Worm (Caenorhabditis elegans) whole organism, L4 larva: ENCODE data around the gene set-6.

Source experiments
- T20F7.1 ChIP-seq: fragments of 200-800 bp; sonication (Bioruptor generic); optimal IDR thresholded peaks from 2 replicates; lab custom pipeline; 2018; ENCODE audit warnings: mild to moderate bottlenecking, missing genetic modification characterization, missing compliant biosample characterization
- T26A8.4 ChIP-seq: fragments of 200-800 bp; sonication (Bioruptor generic); IDR thresholded peaks from 2 replicates; pipeline ENCODE4 v1.3.6; 2022; ENCODE audit warnings: missing genetic modification characterization, missing compliant biosample characterization
- aha-1 ChIP-seq: fragments of 150-350 bp; peaks from one replicate; lab custom pipeline; 2014; ENCODE audit warnings: missing biosample characterization, missing genetic modification characterization
- arid-1 ChIP-seq: fragments of 200-800 bp; sonication (Bioruptor generic); conservative IDR thresholded peaks from 2 replicates; pipeline ENCODE4 v1.3.6; 2022; ENCODE audit warnings: missing genetic modification reagents, missing genetic modification characterization, missing compliant biosample characterization
- ceh-20 ChIP-seq: fragments of 200-800 bp; sonication (Bioruptor generic); IDR thresholded peaks from 2 replicates; pipeline ENCODE4 v1.3.6; 2022; ENCODE audit warnings: missing genetic modification reagents, missing genetic modification characterization, missing compliant biosample characterization
- ceh-32 ChIP-seq: sonication (generic microtip); optimal IDR thresholded peaks from 2 replicates; lab custom pipeline; 2016; ENCODE audit warnings: mild to moderate bottlenecking, missing genetic modification characterization, missing compliant biosample characterization; ENCODE audit not compliant: poor library complexity
- ceh-44 ChIP-seq: fragments of 200-800 bp; sonication (Bioruptor generic); IDR thresholded peaks from 2 replicates; pipeline ENCODE4 v1.3.6; 2022; ENCODE audit warnings: missing genetic modification reagents, missing genetic modification characterization, missing compliant biosample characterization
- ceh-62 ChIP-seq: sonication (generic microtip); optimal IDR thresholded peaks from 2 replicates; lab custom pipeline; 2017; ENCODE audit warnings: missing biosample characterization, missing genetic modification characterization
- ces-1 ChIP-seq: fragments of 150-350 bp; sonication (generic microtip); optimal IDR thresholded peaks from 4 replicates; lab custom pipeline; 2014; ENCODE audit warnings: missing biosample characterization, missing genetic modification reagents, missing genetic modification characterization
- ctbp-1 ChIP-seq: fragments of 200-800 bp; sonication (Bioruptor generic); IDR thresholded peaks from 2 replicates; pipeline ENCODE4 v1.3.6; 2022; ENCODE audit warnings: missing genetic modification reagents, missing genetic modification characterization, missing compliant biosample characterization
- daf-8 ChIP-seq: fragments of 200-800 bp; sonication (Bioruptor generic); IDR thresholded peaks from 2 replicates; pipeline ENCODE4 v1.3.6; 2022; ENCODE audit warnings: missing genetic modification characterization, missing compliant biosample characterization
- dmd-6 ChIP-seq: fragments of 200-800 bp; sonication (Bioruptor generic); IDR thresholded peaks from 2 replicates; pipeline ENCODE4 v1.3.6; 2022; ENCODE audit warnings: missing genetic modification reagents, missing genetic modification characterization, missing compliant biosample characterization
- dmd-9 ChIP-seq: fragments of 200-800 bp; sonication (Bioruptor generic); IDR thresholded peaks from 2 replicates; pipeline ENCODE4 v1.3.6; 2022; ENCODE audit warnings: missing genetic modification reagents, missing genetic modification characterization, missing compliant biosample characterization
- duxl-1 ChIP-seq: sonication (generic microtip); optimal IDR thresholded peaks from 2 replicates; lab custom pipeline; 2016; ENCODE audit warnings: mild to moderate bottlenecking, missing genetic modification characterization, moderate library complexity, missing compliant biosample characterization; ENCODE audit not compliant: poor library complexity
- fkh-10 ChIP-seq: fragments of 150-350 bp; optimal IDR thresholded peaks from 2 replicates; lab custom pipeline; 2014; ENCODE audit warnings: missing biosample characterization, missing genetic modification reagents, missing genetic modification characterization
- hlh-30 ChIP-seq: sonication (generic microtip); optimal IDR thresholded peaks from 2 replicates; lab custom pipeline; 2017; ENCODE audit warnings: antibody characterized with exemption, mild to moderate bottlenecking, missing genetic modification characterization, missing compliant biosample characterization; ENCODE audit not compliant: insufficient read depth
- hmg-1.1 ChIP-seq: fragments of 200-800 bp; sonication (Bioruptor generic); IDR thresholded peaks from 2 replicates; pipeline ENCODE4 v1.3.6; 2022; ENCODE audit warnings: missing genetic modification reagents, missing genetic modification characterization, missing compliant biosample characterization
- jun-1 ChIP-seq: fragments of 150-350 bp; optimal IDR thresholded peaks from 2 replicates; lab custom pipeline; 2014; ENCODE audit warnings: missing biosample characterization, missing genetic modification reagents, missing genetic modification characterization
- lim-7 ChIP-seq: fragments of 200-800 bp; sonication (Bioruptor generic); IDR thresholded peaks from 2 replicates; pipeline ENCODE4 v1.3.6; 2022; ENCODE audit warnings: missing genetic modification characterization, missing compliant biosample characterization
- lin-13 ChIP-seq: fragments of 150-350 bp; optimal IDR thresholded peaks from 2 replicates; lab custom pipeline; 2014; ENCODE audit warnings: missing biosample characterization, missing genetic modification reagents, missing genetic modification characterization
- lin-39 ChIP-seq: fragments of 150-350 bp; optimal IDR thresholded peaks from 2 replicates; lab custom pipeline; 2014; ENCODE audit warnings: missing biosample characterization, missing genetic modification reagents, missing genetic modification characterization
- madf-5 ChIP-seq, 2 experiments: fragments of 200-800 bp; sonication (Bioruptor generic); IDR thresholded peaks; 2 replicates each; pipeline ENCODE4 v1.3.6; 2022; ENCODE audit warnings: missing compliant biosample characterization in 2 of 2, missing genetic modification characterization in 2 of 2
- madf-9 ChIP-seq: fragments of 200-800 bp; sonication (Bioruptor generic); conservative IDR thresholded peaks from 2 replicates; pipeline ENCODE4 v1.3.6; 2022; ENCODE audit warnings: missing genetic modification reagents, missing genetic modification characterization, missing compliant biosample characterization
- mdt-29 ChIP-seq: fragments of 200-800 bp; sonication (Bioruptor generic); IDR thresholded peaks from 2 replicates; pipeline ENCODE4 v1.3.6; 2022; ENCODE audit warnings: missing genetic modification reagents, missing genetic modification characterization, missing compliant biosample characterization
- mxl-3 ChIP-seq: fragments of 200-800 bp; sonication (Bioruptor generic); optimal IDR thresholded peaks from 2 replicates; lab custom pipeline; 2018; ENCODE audit warnings: mild to moderate bottlenecking, missing genetic modification characterization, missing compliant biosample characterization
- nhr-10 ChIP-seq: fragments of 150-350 bp; optimal IDR thresholded peaks from 2 replicates; lab custom pipeline; 2014; ENCODE audit warnings: missing biosample characterization, missing genetic modification characterization
- nhr-102 ChIP-seq: sonication (generic microtip); optimal IDR thresholded peaks from 2 replicates; lab custom pipeline; 2016; ENCODE audit warnings: mild to moderate bottlenecking, missing genetic modification characterization, moderate library complexity, missing compliant biosample characterization
- nhr-48 ChIP-seq: sonication (generic microtip); optimal IDR thresholded peaks from 2 replicates; lab custom pipeline; 2016; ENCODE audit warnings: mild to moderate bottlenecking, missing genetic modification characterization, missing compliant biosample characterization
- rbr-2 ChIP-seq: sonication (generic microtip); optimal IDR thresholded peaks from 2 replicates; lab custom pipeline; 2016; ENCODE audit warnings: missing genotype, missing genetic modification characterization, missing compliant biosample characterization
- snpc-4 ChIP-seq: fragments of 150-350 bp; optimal IDR thresholded peaks from 2 replicates; lab custom pipeline; 2014; ENCODE audit warnings: missing biosample characterization, missing genetic modification characterization
- spr-1 ChIP-seq: sonication (generic microtip); optimal IDR thresholded peaks from 2 replicates; lab custom pipeline; 2016; ENCODE audit warnings: mild to moderate bottlenecking, missing genetic modification characterization, missing compliant biosample characterization
- spr-3 ChIP-seq: fragments of 200-800 bp; sonication (Bioruptor generic); optimal IDR thresholded peaks from 2 replicates; lab custom pipeline; 2018; ENCODE audit warnings: mild to moderate bottlenecking, missing genetic modification characterization, missing compliant biosample characterization
- tag-97 ChIP-seq: fragments of 200-800 bp; sonication (Bioruptor generic); IDR thresholded peaks from 2 replicates; pipeline ENCODE4 v1.3.6; 2022; ENCODE audit warnings: missing genetic modification characterization, missing compliant biosample characterization
- zag-1 ChIP-seq: fragments of 150-350 bp; optimal IDR thresholded peaks from 2 replicates; lab custom pipeline; 2014; ENCODE audit warnings: missing biosample characterization, missing genetic modification characterization
- zfp-2 ChIP-seq: sonication (generic microtip); optimal IDR thresholded peaks from 2 replicates; lab custom pipeline; 2016; ENCODE audit warnings: mild to moderate bottlenecking, missing genetic modification characterization, missing compliant biosample characterization
- ztf-7 ChIP-seq: fragments of 150-350 bp; optimal IDR thresholded peaks from 2 replicates; lab custom pipeline; 2014; ENCODE audit warnings: missing biosample characterization, missing genetic modification characterization

The set-6 gene

ce11 chrX:11924158-11924557, 50.3 kb downstream of the set-6 start, which contains the start of gene F55G7.1 (continued):
- peak; percentile 58 for TF ChIP-seq spr-3
- peak; percentile 84 for TF ChIP-seq nhr-102 (tag; lab: Kevin White, UChicago)
- no peak for TF ChIP-seq mdt-29 (GFP tag; lab: Robert Waterston, UW)
- peak; percentile 35 for TF ChIP-seq spr-1 (tag; lab: Kevin White, UChicago)
- peak; percentile 30 for TF ChIP-seq nhr-10 (tag; lab: Kevin White, UChicago)
- peak; percentile 73 for TF ChIP-seq mxl-3
- TF ChIP-seq jun-1 = peak; percentile 33
- no peak for TF ChIP-seq ces-1
- no peak for TF ChIP-seq zag-1
- no peak for TF ChIP-seq fkh-10
- TF ChIP-seq aha-1 (tag; lab: Kevin White, UChicago) = peak; percentile 97
- 0 out of 2 replicates have a peak, but pooled peaks have one; percentile 27 for TF ChIP-seq madf-9 (GFP tag; lab: Robert Waterston, UW)
- peak; percentile 13 for TF ChIP-seq nhr-48
- TF ChIP-seq T26A8.4 = no peak
- TF ChIP-seq tag-97 = no peak
- no peak for TF ChIP-seq lim-7 (GFP tag; lab: Robert Waterston, UW)
- TF ChIP-seq hmg-1.1 (GFP tag; lab: Robert Waterston, UW) = peak; percentile 86
- TF ChIP-seq duxl-1 (tag; lab: Kevin White, UChicago) = peak; percentile 95
- TF ChIP-seq ztf-7 (tag; lab: Kevin White, UChicago) = peak; percentile 71
- no peak for TF ChIP-seq madf-5 (GFP tag; IDR thresholded peaks at IDR 0.05; lab: Robert Waterston, UW)
- no peak for TF ChIP-seq arid-1
- no peak for TF ChIP-seq lin-39 (tag; lab: Kevin White, UChicago)
- 0 out of 2 replicates have a peak, but pooled peaks have one; percentile 37 for TF ChIP-seq ceh-20 (GFP tag; lab: Robert Waterston, UW)
- TF ChIP-seq hlh-30 (tag; lab: Kevin White, UChicago) = peak; percentile 6
- TF ChIP-seq lin-13 (GFP tag; lab: Kevin White, UChicago) = peak; percentile 51
- TF ChIP-seq, all 104 proteins: peak for 31

- TF ChIP-seq ceh-44 (GFP tag; lab: Robert Waterston, UW) (no peak), dmd-6 (GFP tag; lab: Robert Waterston, UW) (no peak), zfp-2 (tag; lab: Kevin White, UChicago) (no peak), ceh-32 (tag; lab: Kevin White, UChicago) (no peak), daf-8 (GFP tag; lab: Robert Waterston, UW) (no peak), rbr-2 (no peak), aha-1 (tag; lab: Kevin White, UChicago) (no peak), lim-7 (GFP tag; lab: Robert Waterston, UW) (no peak), ctbp-1 (GFP tag; lab: Robert Waterston, UW) (no peak), T20F7.1 (GFP tag; lab: Kevin White, UChicago) (no peak), dmd-9 (no peak), ceh-62 (tag; lab: Kevin White, UChicago) (no peak), snpc-4 (tag; lab: Kevin White, UChicago) (no peak)
These were observed 53.7 kb downstream of the set-6 start, which contains the start of gene Y62H9A.14 for ce11 chrX:11920723-11921283. Gene Y62H9A.14 (plus strand): TSS chrX:11921233.
